Fruit fly (Drosophila melanogaster): ENCODE results near the gene RpL32.

DNA sequence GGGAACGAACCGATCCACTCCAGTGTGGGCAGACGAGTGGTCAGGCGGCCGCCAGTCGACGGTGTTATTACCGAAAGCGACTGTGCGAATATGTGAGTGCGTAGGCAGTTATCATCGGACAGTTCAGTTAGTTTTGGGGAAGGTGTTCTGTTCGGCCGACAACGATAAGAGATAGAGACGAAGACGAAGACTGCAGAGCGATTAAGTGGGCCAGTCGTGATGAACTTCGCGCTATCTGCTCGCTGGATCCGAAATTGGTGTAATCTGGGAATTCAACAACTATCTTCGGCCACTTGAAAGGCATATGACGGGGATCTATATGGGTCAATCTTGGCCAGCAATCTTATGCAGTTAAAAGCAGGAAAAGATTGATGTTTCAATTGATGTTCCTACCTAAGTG, 36.8 kb downstream of the RpL32 start, which contains the start of gene CG7912:
- no peak for TF ChIP-seq svp (GFP tag)
- no peak for TF ChIP-seq net (GFP tag; optimal IDR thresholded peaks at IDR 0.05)
- no peak for TF ChIP-seq Met (GFP tag; optimal IDR thresholded peaks at IDR 0.05)
- TF ChIP-seq CG4318 (GFP tag; optimal IDR thresholded peaks at IDR 0.05): no peak
- no peak for TF ChIP-seq vri (GFP tag; optimal IDR thresholded peaks at IDR 0.05)
- no peak for TF ChIP-seq CG11294 (GFP tag; IDR thresholded peaks at IDR 0.05)
- TF ChIP-seq Gug (GFP tag; IDR thresholded peaks at IDR 0.05): no peak
- no peak for TF ChIP-seq pdm3 (GFP tag; optimal IDR thresholded peaks at IDR 0.05)
- TF ChIP-seq Blimp-1 (GFP tag; optimal IDR thresholded peaks at IDR 0.05): no peak
